5 worm cellular contexts compared by ENCODE assay signal in the genomic region with DNA sequence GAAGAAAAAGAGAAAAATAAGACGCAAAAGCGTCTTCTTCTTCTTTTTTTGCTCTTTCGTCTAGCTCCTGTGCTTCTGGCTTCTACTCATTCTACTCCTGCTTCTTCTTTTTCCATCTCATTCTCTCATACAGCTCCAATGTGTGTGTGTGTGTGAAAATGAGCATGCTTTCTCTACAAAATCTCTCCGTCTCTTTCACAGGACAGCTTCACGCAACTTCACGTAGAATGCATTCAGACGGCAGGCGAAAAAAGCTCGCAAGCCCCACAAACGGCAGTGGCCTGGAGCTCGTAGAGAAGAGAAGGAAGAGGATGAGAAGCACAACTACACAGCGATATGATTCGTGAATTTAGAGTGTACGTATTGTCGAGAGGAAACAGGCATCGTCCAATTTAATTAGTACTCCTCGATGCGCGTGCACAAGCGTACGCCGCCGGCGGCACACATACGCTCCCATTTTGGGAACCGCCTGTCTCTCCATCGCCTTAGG.
A peak's percentile ranks its signal among the peaks of the same experiment; 100 is the strongest.
TF ChIP-seq lines count a peak whose summit lies in the region.

No protein-coding gene starts in this region.

TF ChIP-seq in whole organism, L1 larva, 84 proteins besides CTCF, POLR2A, EP300 and RAD21 (continued from another document and continues in another):
- TF ChIP-seq mef-2 (tag; optimal IDR thresholded peaks at IDR 0.05; lab: Kevin White, UChicago): peak; percentile 32
- no peak for TF ChIP-seq lin-39 (tag; optimal IDR thresholded peaks at IDR 0.05; lab: Kevin White, UChicago)
- peak; percentile 10 for TF ChIP-seq lin-13 (GFP tag; optimal IDR thresholded peaks at IDR 0.05; lab: Kevin White, UChicago)
- TF ChIP-seq mdl-1 (tag; optimal IDR thresholded peaks at IDR 0.05; lab: Kevin White, UChicago): no peak
- TF ChIP-seq ces-1 (GFP tag; optimal IDR thresholded peaks at IDR 0.05; lab: Kevin White, UChicago): peak; percentile 73
- no peak for TF ChIP-seq pag-3 (tag; optimal IDR thresholded peaks at IDR 0.05; lab: Kevin White, UChicago; ENCODE audit: borderline replicate concordance, insufficient read depth)
- no peak for TF ChIP-seq nhr-237 (tag; optimal IDR thresholded peaks at IDR 0.05; lab: Kevin White, UChicago)
- no peak for TF ChIP-seq hpl-2 (GFP tag; optimal IDR thresholded peaks at IDR 0.05; lab: Kevin White, UChicago)
- TF ChIP-seq ama-1 (optimal IDR thresholded peaks at IDR 0.05; lab: Kevin White, UChicago): no peak
- peak; percentile 83 for TF ChIP-seq fkh-8 (tag; optimal IDR thresholded peaks at IDR 0.05; lab: Kevin White, UChicago)
- TF ChIP-seq elt-3 (tag; optimal IDR thresholded peaks at IDR 0.05; lab: Kevin White, UChicago): no peak
- peak; percentile 37 for TF ChIP-seq rnt-1 (tag; optimal IDR thresholded peaks at IDR 0.05; lab: Kevin White, UChicago)
- no peak for TF ChIP-seq sup-37 (GFP tag; optimal IDR thresholded peaks at IDR 0.05; lab: Kevin White, UChicago)
- no peak for TF ChIP-seq hlh-4 (tag; optimal IDR thresholded peaks at IDR 0.05; lab: Kevin White, UChicago)
- TF ChIP-seq nhr-19 (GFP tag; conservative IDR thresholded peaks at IDR 0.05; lab: Robert Waterston, UW): 0 out of 2 replicates have a peak, but pooled peaks have one; percentile 2
- TF ChIP-seq dpl-1 (GFP tag; optimal IDR thresholded peaks at IDR 0.05; lab: Kevin White, UChicago): peak in 1 of 3 experiments; percentile 35
- TF ChIP-seq fkh-10 (GFP tag; optimal IDR thresholded peaks at IDR 0.05; lab: Kevin White, UChicago): peak; percentile 94
- TF ChIP-seq F16B12.6 (tag; optimal IDR thresholded peaks at IDR 0.05; lab: Kevin White, UChicago): no peak
- TF ChIP-seq egl-27 (tag; optimal IDR thresholded peaks at IDR 0.05; lab: Kevin White, UChicago): no peak
- no peak for TF ChIP-seq zag-1 (tag; optimal IDR thresholded peaks at IDR 0.05; lab: Kevin White, UChicago)
- TF ChIP-seq sptf-1 (tag; optimal IDR thresholded peaks at IDR 0.05; lab: Kevin White, UChicago): no peak
- no peak for TF ChIP-seq fos-1 (tag; optimal IDR thresholded peaks at IDR 0.05; lab: Kevin White, UChicago)
- TF ChIP-seq ceh-63 (GFP tag; optimal IDR thresholded peaks at IDR 0.05; lab: Kevin White, UChicago): peak; percentile 58
- TF ChIP-seq lin-35 (GFP tag; optimal IDR thresholded peaks at IDR 0.05; lab: Kevin White, UChicago): peak in 1 of 2 experiments; percentile 33
- TF ChIP-seq ceh-82 (tag; optimal IDR thresholded peaks at IDR 0.05; lab: Kevin White, UChicago): peak in 2 of 3 experiments; percentile 28 to 49

TF ChIP-seq in whole organism, L2 larva, 48 proteins besides CTCF, POLR2A, EP300 and RAD21 (continued from another document):
- TF ChIP-seq gmeb-1 (tag; optimal IDR thresholded peaks at IDR 0.05; lab: Kevin White, UChicago) (no peak), lsy-2 (tag; optimal IDR thresholded peaks at IDR 0.05; lab: Kevin White, UChicago) (peak in 1 of 2 experiments; percentile 71), nhr-6 (tag; optimal IDR thresholded peaks at IDR 0.05; lab: Kevin White, UChicago) (peak; percentile 68), sma-9 (GFP tag; optimal IDR thresholded peaks at IDR 0.05; lab: Kevin White, UChicago) (peak; percentile 42), sma-9 (tag; optimal IDR thresholded peaks at IDR 0.05; lab: Kevin White, UChicago) (no peak), lin-11 (tag; optimal IDR thresholded peaks at IDR 0.05; lab: Kevin White, UChicago) (peak; percentile 58)

TF ChIP-seq in whole organism, L3 larva, 47 proteins besides CTCF, POLR2A, EP300 and RAD21 (continued from another document):
- TF ChIP-seq R02D3.7 (tag; optimal IDR thresholded peaks at IDR 0.05; lab: Kevin White, UChicago) (no peak), fos-1 (tag; optimal IDR thresholded peaks at IDR 0.05; lab: Kevin White, UChicago) (no peak), nhr-43 (tag; optimal IDR thresholded peaks at IDR 0.05; lab: Kevin White, UChicago; ENCODE audit: poor library complexity, severe bottlenecking) (no peak), ceh-16 (tag; optimal IDR thresholded peaks at IDR 0.05; lab: Kevin White, UChicago) (no peak), mml-1 (tag; optimal IDR thresholded peaks at IDR 0.05; lab: Kevin White, UChicago) (no peak), ama-1 (optimal IDR thresholded peaks at IDR 0.05; lab: Kevin White, UChicago) (no peak), zag-1 (tag; optimal IDR thresholded peaks at IDR 0.05; lab: Kevin White, UChicago) (peak; percentile 14), nhr-76 (tag; optimal IDR thresholded peaks at IDR 0.05; lab: Kevin White, UChicago) (no peak), nhr-25 (tag; optimal IDR thresholded peaks at IDR 0.05; lab: Kevin White, UChicago) (no peak), unc-62 (GFP tag; optimal IDR thresholded peaks at IDR 0.05; lab: Kevin White, UChicago) (peak; percentile 5), lin-39 (tag; optimal IDR thresholded peaks at IDR 0.05; lab: Kevin White, UChicago) (peak; percentile 56), egl-27 (tag; optimal IDR thresholded peaks at IDR 0.05; lab: Kevin White, UChicago) (no peak), skn-1 (tag; optimal IDR thresholded peaks at IDR 0.05; lab: Kevin White, UChicago) (peak; percentile 59), hmg-11 (tag; optimal IDR thresholded peaks at IDR 0.05; lab: Kevin White, UChicago) (peak; percentile 27), nhr-237 (tag; optimal IDR thresholded peaks at IDR 0.05; lab: Kevin White, UChicago) (no peak), nhr-77 (tag; optimal IDR thresholded peaks at IDR 0.05; lab: Kevin White, UChicago) (no peak), snpc-4 (tag; optimal IDR thresholded peaks at IDR 0.05; lab: Kevin White, UChicago) (peak; percentile 9), mdl-1 (tag; optimal IDR thresholded peaks at IDR 0.05; lab: Kevin White, UChicago) (peak; percentile 54), ZK546.5 (tag; optimal IDR thresholded peaks at IDR 0.05; lab: Kevin White, UChicago) (no peak), ceh-9 (tag; optimal IDR thresholded peaks at IDR 0.05; lab: Kevin White, UChicago) (no peak), fkh-10 (GFP tag; optimal IDR thresholded peaks at IDR 0.05; lab: Kevin White, UChicago) (peak; percentile 77), nhr-23 (tag; optimal IDR thresholded peaks at IDR 0.05; lab: Kevin White, UChicago) (no peak), unc-39 (tag; optimal IDR thresholded peaks at IDR 0.05; lab: Kevin White, UChicago) (no peak), elt-2 (tag; optimal IDR thresholded peaks at IDR 0.05; lab: Kevin White, UChicago) (no peak), nhr-12 (tag; optimal IDR thresholded peaks at IDR 0.05; lab: Kevin White, UChicago) (no peak), aly-2 (tag; optimal IDR thresholded peaks at IDR 0.05; lab: Kevin White, UChicago) (no peak), nhr-11 (tag; optimal IDR thresholded peaks at IDR 0.05; lab: Kevin White, UChicago) (peak; percentile 33), nhr-67 (tag; optimal IDR thresholded peaks at IDR 0.05; lab: Kevin White, UChicago) (no peak), fkh-2 (tag; optimal IDR thresholded peaks at IDR 0.05; lab: Kevin White, UChicago) (no peak), nhr-28 (tag; optimal IDR thresholded peaks at IDR 0.05; lab: Kevin White, UChicago) (no peak), ztf-4 (tag; optimal IDR thresholded peaks at IDR 0.05; lab: Kevin White, UChicago) (no peak), lin-15B (tag; optimal IDR thresholded peaks at IDR 0.05; lab: Kevin White, UChicago) (peak; percentile 36), ceh-82 (tag; optimal IDR thresholded peaks at IDR 0.05; lab: Kevin White, UChicago) (no peak), elt-3 (tag; optimal IDR thresholded peaks at IDR 0.05; lab: Kevin White, UChicago) (no peak)

TF ChIP-seq in whole organism, L4 larva, 104 proteins besides CTCF, POLR2A, EP300 and RAD21 (continued from another document and continues in another):
- peak; percentile 52; the same call in 1 of the 2 replicates for TF ChIP-seq tra-1 (GFP tag; IDR thresholded peaks at IDR 0.05; lab: Robert Waterston, UW)
- no peak for TF ChIP-seq T26A8.4 (GFP tag; IDR thresholded peaks at IDR 0.05; lab: Robert Waterston, UW)
- TF ChIP-seq nhr-102 (tag; optimal IDR thresholded peaks at IDR 0.05; lab: Kevin White, UChicago): no peak
- peak; percentile 41 for TF ChIP-seq fkh-10 (GFP tag; optimal IDR thresholded peaks at IDR 0.05; lab: Kevin White, UChicago)
- TF ChIP-seq madf-5 (GFP tag; IDR thresholded peaks at IDR 0.05; lab: Robert Waterston, UW): no peak
- TF ChIP-seq mep-1 (tag; optimal IDR thresholded peaks at IDR 0.05; lab: Kevin White, UChicago): peak; percentile 70
- TF ChIP-seq nhr-11 (tag; optimal IDR thresholded peaks at IDR 0.05; lab: Kevin White, UChicago): no peak
- TF ChIP-seq nhr-25 (tag; optimal IDR thresholded peaks at IDR 0.05; lab: Kevin White, UChicago; ENCODE audit: borderline replicate concordance, insufficient read depth): no peak
- no peak for TF ChIP-seq dve-1 (tag; optimal IDR thresholded peaks at IDR 0.05; lab: Kevin White, UChicago; ENCODE audit: insufficient read depth)
- peak; percentile 61; the same call in 1 of the 2 replicates for TF ChIP-seq hmg-1.1 (GFP tag; IDR thresholded peaks at IDR 0.05; lab: Robert Waterston, UW)
- TF ChIP-seq nhr-77 (tag; optimal IDR thresholded peaks at IDR 0.05; lab: Kevin White, UChicago): no peak
- TF ChIP-seq F10B5.3 (tag; optimal IDR thresholded peaks at IDR 0.05; lab: Kevin White, UChicago): no peak
- peak in 1 of 2 experiments; percentile 98 for TF ChIP-seq unc-62 (GFP tag; optimal IDR thresholded peaks at IDR 0.05 in 1 of 2; lab: Kevin White, UChicago)
- TF ChIP-seq unc-62 (tag; optimal IDR thresholded peaks at IDR 0.05; lab: Kevin White, UChicago): no peak
- 0 out of 2 replicates have a peak, but pooled peaks have one; percentile 24 for TF ChIP-seq vab-7 (GFP tag; IDR thresholded peaks at IDR 0.05; lab: Robert Waterston, UW)
- no peak for TF ChIP-seq pqm-1 (tag; optimal IDR thresholded peaks at IDR 0.05; lab: Kevin White, UChicago)
- TF ChIP-seq R02D3.7 (tag; optimal IDR thresholded peaks at IDR 0.05; lab: Kevin White, UChicago): no peak
- TF ChIP-seq lin-15B (tag; optimal IDR thresholded peaks at IDR 0.05; lab: Kevin White, UChicago): no peak
- TF ChIP-seq pha-4 (GFP tag; IDR thresholded peaks at IDR 0.05; lab: Robert Waterston, UW): 0 out of 2 replicates have a peak, but pooled peaks have one; percentile 7
- no peak for TF ChIP-seq pha-4 (tag; optimal IDR thresholded peaks at IDR 0.05; lab: Kevin White, UChicago)
- TF ChIP-seq ceh-82 (tag; optimal IDR thresholded peaks at IDR 0.05; lab: Kevin White, UChicago): no peak
- TF ChIP-seq lin-29 (GFP tag; IDR thresholded peaks at IDR 0.05; lab: Robert Waterston, UW): no peak
- TF ChIP-seq hlh-11 (tag; optimal IDR thresholded peaks at IDR 0.05; lab: Kevin White, UChicago): peak; percentile 30
- TF ChIP-seq dmd-6 (GFP tag; IDR thresholded peaks at IDR 0.05; lab: Robert Waterston, UW): no peak; the same call in 1 of the 2 replicates
- TF ChIP-seq ctbp-1 (GFP tag; IDR thresholded peaks at IDR 0.05; lab: Robert Waterston, UW): peak; percentile 85
- peak; percentile 61 for TF ChIP-seq hlh-30 (tag; optimal IDR thresholded peaks at IDR 0.05; lab: Kevin White, UChicago; ENCODE audit: insufficient read depth)
- peak in 1 of 2 experiments; percentile 40 for TF ChIP-seq hif-1 (tag; optimal IDR thresholded peaks at IDR 0.05; lab: Kevin White, UChicago)
- no peak for TF ChIP-seq dmd-8 (GFP tag; IDR thresholded peaks at IDR 0.05; lab: Robert Waterston, UW)
- TF ChIP-seq lsy-2 (tag; optimal IDR thresholded peaks at IDR 0.05; lab: Kevin White, UChicago): peak; percentile 45 to 60
- peak; percentile 15 for TF ChIP-seq mxl-3 (GFP tag; optimal IDR thresholded peaks at IDR 0.05; lab: Kevin White, UChicago)
- TF ChIP-seq F37D6.2 (tag; optimal IDR thresholded peaks at IDR 0.05; lab: Kevin White, UChicago): peak; percentile 53
- no peak for TF ChIP-seq set-16 (GFP tag; IDR thresholded peaks at IDR 0.05; lab: Robert Waterston, UW)
- TF ChIP-seq mxl-2 (GFP tag; conservative IDR thresholded peaks at IDR 0.05; lab: Robert Waterston, UW): no peak
- TF ChIP-seq sdz-12 (GFP tag; optimal IDR thresholded peaks at IDR 0.05; lab: Kevin White, UChicago): no peak

TF ChIP-seq in whole organism, late embryonic, 69 proteins besides CTCF, POLR2A, EP300 and RAD21 (continued from another document and continues in another):
- TF ChIP-seq dve-1 (tag; optimal IDR thresholded peaks at IDR 0.05; lab: Kevin White, UChicago) (no peak), gmeb-2 (tag; optimal IDR thresholded peaks at IDR 0.05; lab: Kevin White, UChicago) (no peak), dmd-4 (tag; optimal IDR thresholded peaks at IDR 0.05; lab: Kevin White, UChicago; ENCODE audit: borderline replicate concordance) (no peak), unc-55 (GFP tag; optimal IDR thresholded peaks at IDR 0.05; lab: Kevin White, UChicago) (no peak), nhr-232 (tag; optimal IDR thresholded peaks at IDR 0.05; lab: Kevin White, UChicago) (no peak), C38D4.7 (GFP tag; optimal IDR thresholded peaks at IDR 0.05; lab: Kevin White, UChicago) (no peak), odd-2 (tag; optimal IDR thresholded peaks at IDR 0.05; lab: Kevin White, UChicago) (no peak), ceh-31 (tag; optimal IDR thresholded peaks at IDR 0.05; lab: Kevin White, UChicago) (peak; percentile 79), fax-1 (tag; optimal IDR thresholded peaks at IDR 0.05; lab: Kevin White, UChicago) (no peak), unc-42 (tag; optimal IDR thresholded peaks at IDR 0.05; lab: Kevin White, UChicago) (peak; percentile 98), ceh-14 (tag; optimal IDR thresholded peaks at IDR 0.05; lab: Kevin White, UChicago) (peak; percentile 89), pha-2 (tag; optimal IDR thresholded peaks at IDR 0.05; lab: Kevin White, UChicago) (no peak), hlh-8 (tag; optimal IDR thresholded peaks at IDR 0.05; lab: Kevin White, UChicago) (no peak), sox-2 (GFP tag; IDR thresholded peaks at IDR 0.05; lab: Robert Waterston, UW) (no peak), lim-6 (tag; optimal IDR thresholded peaks at IDR 0.05; lab: Kevin White, UChicago) (no peak), ceh-6 (GFP tag; optimal IDR thresholded peaks at IDR 0.05; lab: Kevin White, UChicago) (no peak), ahr-1 (tag; optimal IDR thresholded peaks at IDR 0.05; lab: Kevin White, UChicago) (no peak), pqm-1 (tag; optimal IDR thresholded peaks at IDR 0.05; lab: Kevin White, UChicago) (no peak), ceh-18 (tag; optimal IDR thresholded peaks at IDR 0.05; lab: Kevin White, UChicago) (peak; percentile 79), unc-86 (tag; optimal IDR thresholded peaks at IDR 0.05; lab: Kevin White, UChicago) (no peak), syd-9 (tag; optimal IDR thresholded peaks at IDR 0.05; lab: Kevin White, UChicago) (no peak), sox-4 (tag; optimal IDR thresholded peaks at IDR 0.05; lab: Kevin White, UChicago) (no peak), ref-2 (tag; optimal IDR thresholded peaks at IDR 0.05; lab: Kevin White, UChicago) (peak; percentile 32), C08G9.2 (tag; optimal IDR thresholded peaks at IDR 0.05; lab: Kevin White, UChicago) (peak; percentile 11), pat-9 (tag; optimal IDR thresholded peaks at IDR 0.05; lab: Kevin White, UChicago) (peak; percentile 14), pros-1 (tag; optimal IDR thresholded peaks at IDR 0.05; lab: Kevin White, UChicago) (no peak), ceh-24 (tag; optimal IDR thresholded peaks at IDR 0.05; lab: Kevin White, UChicago) (no peak), K02D7.2 (tag; optimal IDR thresholded peaks at IDR 0.05; lab: Kevin White, UChicago) (no peak), pag-3 (tag; optimal IDR thresholded peaks at IDR 0.05; lab: Kevin White, UChicago; ENCODE audit: borderline replicate concordance) (no peak), pax-1 (tag; optimal IDR thresholded peaks at IDR 0.05; lab: Kevin White, UChicago) (no peak), ama-1 (optimal IDR thresholded peaks at IDR 0.05; lab: Kevin White, UChicago) (no peak), ets-4 (tag; optimal IDR thresholded peaks at IDR 0.05; lab: Kevin White, UChicago) (no peak), ceh-19 (GFP tag; optimal IDR thresholded peaks at IDR 0.05; lab: Kevin White, UChicago) (peak; percentile 33), nhr-11 (tag; optimal IDR thresholded peaks at IDR 0.05; lab: Kevin White, UChicago) (no peak), T23F11.4 (GFP tag; optimal IDR thresholded peaks at IDR 0.05; lab: Kevin White, UChicago) (no peak), fkh-6 (tag; optimal IDR thresholded peaks at IDR 0.05; lab: Kevin White, UChicago) (no peak), fkh-10 (GFP tag; optimal IDR thresholded peaks at IDR 0.05; lab: Kevin White, UChicago) (no peak), nfya-1 (tag; optimal IDR thresholded peaks at IDR 0.05; lab: Kevin White, UChicago) (peak; percentile 45), lin-11 (tag; optimal IDR thresholded peaks at IDR 0.05; lab: Kevin White, UChicago) (no peak), F13H6.1 (tag; optimal IDR thresholded peaks at IDR 0.05; lab: Kevin White, UChicago) (no peak), ztf-16 (tag; optimal IDR thresholded peaks at IDR 0.05; lab: Kevin White, UChicago) (no peak), ceh-48 (tag; optimal IDR thresholded peaks at IDR 0.05; lab: Kevin White, UChicago) (no peak)
